Worm (Caenorhabditis elegans): ENCODE results near the gene F01D5.3.

F01D5.3 gene

DNA sequence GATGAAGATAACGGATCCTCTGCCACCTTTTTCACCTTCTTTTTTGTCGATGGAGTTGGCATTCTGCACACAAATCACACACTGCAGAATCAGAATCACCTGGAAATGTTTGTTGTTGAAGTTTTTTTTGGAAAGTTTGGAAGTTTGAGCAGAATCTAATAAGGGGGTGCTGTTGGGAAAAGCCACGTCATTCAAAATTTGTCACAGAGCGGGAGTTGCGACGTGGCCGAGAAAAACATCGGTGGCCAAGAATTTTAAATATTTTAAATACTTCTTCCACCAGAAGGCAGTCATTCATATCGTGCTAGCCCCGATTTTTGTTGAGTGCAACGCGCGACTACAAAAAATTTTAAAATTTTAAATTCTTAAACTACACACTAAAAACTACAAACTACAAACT lies 37.6 kb downstream of the F01D5.3 start, which contains the start of gene rpi-1:
TSS of gene rpi-1 (minus strand) at position 101 of the 400 bp plus-strand sequence.
- TF ChIP-seq unc-39 (tag; optimal IDR thresholded peaks at IDR 0.05) (no peak), ceh-43 (GFP tag; optimal IDR thresholded peaks at IDR 0.05) (no peak), lin-13 (tag; optimal IDR thresholded peaks at IDR 0.05) (no peak)

DNA sequence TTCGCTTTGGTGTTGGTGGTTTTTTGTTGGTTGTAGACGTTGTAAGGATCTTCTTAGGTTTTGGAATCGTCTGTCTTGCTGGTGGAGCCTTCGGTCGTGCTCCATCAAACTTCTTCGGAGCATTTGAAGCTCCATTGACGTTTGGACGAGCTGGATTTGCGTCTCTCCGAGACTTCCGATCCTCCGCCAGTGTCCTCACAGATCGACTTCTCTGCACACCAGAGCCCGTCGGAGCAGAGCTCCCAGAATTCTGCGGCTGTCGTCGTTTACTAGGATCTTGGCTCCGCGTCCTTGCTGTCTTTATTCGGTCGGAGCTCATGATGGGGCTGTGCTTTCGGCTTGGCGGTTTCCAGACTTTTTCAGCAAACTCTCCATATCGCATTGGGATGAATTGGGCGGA lies 38.4 kb downstream of the F01D5.3 start:
- no peak for TF ChIP-seq ztf-11 (tag; optimal IDR thresholded peaks at IDR 0.05)
- no peak for TF ChIP-seq ham-2 (GFP tag; optimal IDR thresholded peaks at IDR 0.05)
- no peak for TF ChIP-seq lin-32 (GFP tag; optimal IDR thresholded peaks at IDR 0.05)
- no peak for TF ChIP-seq sptf-1 (tag; optimal IDR thresholded peaks at IDR 0.05)
- TF ChIP-seq nhr-237 (tag; optimal IDR thresholded peaks at IDR 0.05): no peak
- TF ChIP-seq elt-3 (tag; optimal IDR thresholded peaks at IDR 0.05): no peak
- TF ChIP-seq M03D4.4 (tag; optimal IDR thresholded peaks at IDR 0.05): no peak
- no peak for TF ChIP-seq sem-2 (GFP tag; optimal IDR thresholded peaks at IDR 0.05)
- no peak for TF ChIP-seq ceh-83 (GFP tag; optimal IDR thresholded peaks at IDR 0.05)
- TF ChIP-seq unc-62 (GFP tag; optimal IDR thresholded peaks at IDR 0.05): no peak
- TF ChIP-seq mls-2 (tag; optimal IDR thresholded peaks at IDR 0.05): no peak
- TF ChIP-seq mep-1 (tag; optimal IDR thresholded peaks at IDR 0.05): no peak
- TF ChIP-seq tbx-8 (GFP tag; optimal IDR thresholded peaks at IDR 0.05): no peak

DNA sequence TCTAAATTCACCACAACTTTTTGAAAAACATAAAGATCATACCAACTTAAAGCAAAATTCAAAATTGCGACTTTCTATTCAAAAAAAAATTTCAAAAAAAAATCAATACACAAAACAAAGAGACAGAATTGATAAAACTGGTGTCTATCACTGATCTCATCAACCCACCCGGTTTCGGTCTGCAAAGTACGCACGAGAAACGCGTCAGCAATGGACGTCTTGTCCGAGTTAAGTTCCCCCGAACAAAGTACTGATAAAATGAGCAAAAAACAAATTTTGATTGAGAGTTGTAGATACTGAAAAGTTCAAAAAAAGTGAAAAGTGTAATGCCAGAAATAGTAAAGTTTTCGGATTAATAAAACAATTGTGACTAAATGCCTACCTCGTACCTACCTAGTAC lies 41.6 kb downstream of the F01D5.3 start:
- TF ChIP-seq nhr-2 (tag; optimal IDR thresholded peaks at IDR 0.05) (no peak), lsy-2 (tag; optimal IDR thresholded peaks at IDR 0.05) (no peak), ceh-43 (GFP tag; optimal IDR thresholded peaks at IDR 0.05) (no peak), elt-1 (tag; optimal IDR thresholded peaks at IDR 0.05; ENCODE audit: borderline replicate concordance, insufficient read depth) (no peak), mep-1 (tag; optimal IDR thresholded peaks at IDR 0.05) (no peak), unc-39 (tag; optimal IDR thresholded peaks at IDR 0.05) (no peak), unc-120 (tag; optimal IDR thresholded peaks at IDR 0.05; ENCODE audit: poor library complexity, severe bottlenecking) (no peak)

DNA sequence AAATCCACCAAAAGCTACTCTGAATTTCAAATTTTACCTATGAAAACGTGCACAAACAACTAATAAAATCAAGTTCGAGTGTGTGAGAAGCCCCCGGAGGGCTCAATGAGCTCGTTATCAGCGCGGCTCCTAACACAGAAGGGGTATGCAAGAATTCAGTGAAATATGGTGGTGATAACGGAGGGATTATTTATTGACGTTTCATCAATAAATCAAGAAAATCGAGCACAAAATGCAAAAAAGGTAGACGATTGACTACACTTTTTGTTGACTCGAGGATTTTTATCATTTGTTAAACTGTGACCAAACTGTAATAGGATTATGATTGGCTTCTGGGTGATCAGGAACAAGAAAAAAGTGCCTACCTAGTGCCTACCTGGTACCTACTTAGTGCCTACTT lies 42.5 kb downstream of the F01D5.3 start, which contains the start of gene zip-3:
TSS of gene zip-3 (minus strand) at position 21 of the 400 bp plus-strand sequence.
- TF ChIP-seq ceh-39 (tag; optimal IDR thresholded peaks at IDR 0.05) (no peak), sptf-1 (tag; optimal IDR thresholded peaks at IDR 0.05) (no peak), sem-2 (GFP tag; optimal IDR thresholded peaks at IDR 0.05) (no peak), lsy-2 (tag; optimal IDR thresholded peaks at IDR 0.05) (no peak), ceh-43 (GFP tag; optimal IDR thresholded peaks at IDR 0.05) (no peak), pha-4 (tag; optimal IDR thresholded peaks at IDR 0.05) (no peak), unc-39 (tag; optimal IDR thresholded peaks at IDR 0.05) (no peak), elt-3 (tag; optimal IDR thresholded peaks at IDR 0.05) (no peak), ceh-83 (GFP tag; optimal IDR thresholded peaks at IDR 0.05) (no peak), nhr-76 (tag; optimal IDR thresholded peaks at IDR 0.05) (no peak), lin-13 (tag; optimal IDR thresholded peaks at IDR 0.05) (no peak), cnd-1 (tag; optimal IDR thresholded peaks at IDR 0.05) (no peak), ztf-11 (tag; optimal IDR thresholded peaks at IDR 0.05) (no peak)

DNA sequence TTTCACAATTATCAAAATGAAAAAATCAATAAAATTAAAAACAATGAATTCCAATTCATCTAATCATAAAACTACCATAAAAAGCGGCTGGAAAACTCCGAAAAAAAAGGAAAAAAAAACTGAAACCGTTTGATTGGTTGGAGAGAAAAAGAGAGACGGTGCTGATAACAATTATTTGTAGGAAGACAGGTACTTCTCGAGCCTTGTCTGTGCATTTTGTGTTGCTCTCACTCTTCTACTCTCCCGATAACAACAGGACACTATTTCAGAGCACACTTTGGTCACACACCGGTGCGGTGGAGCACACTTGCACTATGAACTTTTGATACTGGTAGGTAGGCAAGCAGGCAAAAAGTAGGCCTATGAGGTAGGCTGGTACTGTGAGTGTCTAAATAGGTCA lies 43.4 kb downstream of the F01D5.3 start:
- TF ChIP-seq drap-1 (GFP tag; optimal IDR thresholded peaks at IDR 0.05): no peak
- no peak for TF ChIP-seq nhr-237 (tag; optimal IDR thresholded peaks at IDR 0.05)
- TF ChIP-seq sptf-1 (tag; optimal IDR thresholded peaks at IDR 0.05): no peak
- no peak for TF ChIP-seq elt-1 (tag; optimal IDR thresholded peaks at IDR 0.05; ENCODE audit: borderline replicate concordance, insufficient read depth)
- no peak for TF ChIP-seq blmp-1 (tag; optimal IDR thresholded peaks at IDR 0.05)
- no peak for TF ChIP-seq ceh-43 (GFP tag; optimal IDR thresholded peaks at IDR 0.05)
- no peak for TF ChIP-seq lsy-2 (tag; optimal IDR thresholded peaks at IDR 0.05)
- no peak for TF ChIP-seq ces-1 (GFP tag; optimal IDR thresholded peaks at IDR 0.05)
- no peak for TF ChIP-seq tbx-8 (GFP tag; optimal IDR thresholded peaks at IDR 0.05)
- TF ChIP-seq nhr-28 (tag; optimal IDR thresholded peaks at IDR 0.05): no peak
- no peak for TF ChIP-seq unc-62 (GFP tag; optimal IDR thresholded peaks at IDR 0.05)
- no peak for TF ChIP-seq flh-1 (GFP tag; optimal IDR thresholded peaks at IDR 0.05)
- no peak for TF ChIP-seq pha-4 (tag; optimal IDR thresholded peaks at IDR 0.05)
- TF ChIP-seq nhr-76 (tag; optimal IDR thresholded peaks at IDR 0.05): no peak
- no peak for TF ChIP-seq nhr-12 (tag; optimal IDR thresholded peaks at IDR 0.05)
- TF ChIP-seq snpc-4 (tag; optimal IDR thresholded peaks at IDR 0.05): no peak
- no peak for TF ChIP-seq sem-2 (GFP tag; optimal IDR thresholded peaks at IDR 0.05)
